Worm (Caenorhabditis elegans) whole organism, L3 larva: ENCODE measurements around the gene C05C10.2.

Experiments used
- ceh-82 ChIP-seq: fragments of 150-350 bp; optimal IDR thresholded peaks from 2 replicates; lab custom pipeline; 2014; ENCODE audit warnings: missing biosample characterization, missing genetic modification characterization
- elt-3 ChIP-seq, 3 experiments: fragments of 150-350 bp in 1 of 3; sonication (generic microtip) in 2 of 3; optimal IDR thresholded peaks; 2 replicates in 2 of 3; 4 replicates in 1 of 3; lab custom pipeline; 2014 to 2017; ENCODE audit warnings: missing biosample characterization in 3 of 3, missing genetic modification characterization in 3 of 3
- eor-1 ChIP-seq, 2 experiments: fragments of 150-350 bp; optimal IDR thresholded peaks; 2 replicates each; lab custom pipeline; 2014 to 2018; ENCODE audit warnings: missing biosample characterization in 2 of 2, missing genetic modification characterization in 2 of 2
- lin-39 ChIP-seq: fragments of 150-350 bp; optimal IDR thresholded peaks from 2 replicates; lab custom pipeline; 2018; ENCODE audit warnings: missing biosample characterization, missing genetic modification reagents, missing genetic modification characterization
- nhr-28 ChIP-seq: fragments of 150-350 bp; optimal IDR thresholded peaks from 2 replicates; lab custom pipeline; 2014; ENCODE audit warnings: missing biosample characterization, missing genetic modification characterization
- nhr-76 ChIP-seq: fragments of 150-350 bp; sonication (generic microtip); optimal IDR thresholded peaks from 5 replicates; lab custom pipeline; 2014; ENCODE audit warnings: missing biosample characterization, missing genetic modification characterization
- unc-62 ChIP-seq: fragments of 150-350 bp; sonication (generic microtip); optimal IDR thresholded peaks from 4 replicates; lab custom pipeline; 2014; ENCODE audit warnings: missing biosample characterization, missing genetic modification reagents, missing genetic modification characterization
- ztf-11 ChIP-seq: fragments of 150-350 bp; optimal IDR thresholded peaks from 2 replicates; lab custom pipeline; 2014; ENCODE audit warnings: missing biosample characterization, missing genetic modification characterization

DNA sequence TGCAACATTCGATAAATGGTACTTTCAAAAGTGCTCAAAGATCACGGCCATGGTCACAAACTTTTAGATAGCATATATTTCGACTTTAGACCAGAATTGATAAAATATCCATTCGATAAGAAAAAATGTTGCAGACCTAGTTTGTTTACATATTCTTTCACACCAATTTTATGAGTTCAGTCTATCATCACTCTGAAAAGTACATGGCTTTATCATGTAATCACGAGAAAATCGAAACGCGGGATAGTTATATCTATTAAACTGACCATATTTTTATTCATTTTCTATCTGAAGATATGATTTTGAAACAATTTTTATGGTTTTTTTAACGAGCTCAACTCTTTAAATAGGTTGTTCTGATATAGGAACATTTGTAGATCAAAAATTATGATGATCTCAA lies 9.5 kb downstream of the C05C10.2 start, which contains the start of gene pho-11:
- TF ChIP-seq eor-1 (tag; optimal IDR thresholded peaks at IDR 0.05; lab: Kevin White, UChicago) (no peak), ztf-11 (tag; lab: Kevin White, UChicago) (no peak), lin-39 (tag; lab: Kevin White, UChicago) (no peak), ceh-82 (no peak), nhr-76 (tag; lab: Kevin White, UChicago) (no peak), nhr-28 (tag; lab: Kevin White, UChicago) (no peak), unc-62 (GFP tag; lab: Kevin White, UChicago) (no peak), elt-3 (tag; optimal IDR thresholded peaks at IDR 0.05; lab: Kevin White, UChicago) (no peak)
